Worm (Caenorhabditis elegans): ENCODE measurements around the gene Y62H9A.12.
A peak's percentile ranks its signal among the peaks of the same experiment; 100 is the strongest.

Gene Y62H9A.12

ce11 chrX:11899031-11899430 is 14.9 kb upstream of the Y62H9A.12 start:
- TF ChIP-seq F10B5.3 (tag; optimal IDR thresholded peaks at IDR 0.05) (peak; percentile 12), rbr-2 (tag; optimal IDR thresholded peaks at IDR 0.05) (peak; percentile 46), ceh-20 (GFP tag; IDR thresholded peaks at IDR 0.05) (no peak), ceh-28 (tag; optimal IDR thresholded peaks at IDR 0.05) (peak; percentile 43), unc-62 (GFP tag; optimal IDR thresholded peaks at IDR 0.05 in 1 of 2) (peak in 1 of 2 experiments; percentile 85), unc-62 (tag; optimal IDR thresholded peaks at IDR 0.05) (no peak), aha-1 (tag) (peak; percentile 57), spr-3 (GFP tag; optimal IDR thresholded peaks at IDR 0.05) (no peak), F37D6.2 (tag; optimal IDR thresholded peaks at IDR 0.05) (peak; percentile 51), daf-12 (tag; optimal IDR thresholded peaks at IDR 0.05) (no peak), aly-2 (tag; optimal IDR thresholded peaks at IDR 0.05) (no peak), madf-5 (GFP tag; IDR thresholded peaks at IDR 0.05) (no peak), sdz-12 (GFP tag; optimal IDR thresholded peaks at IDR 0.05) (no peak), nhr-11 (tag; optimal IDR thresholded peaks at IDR 0.05) (no peak), php-3 (GFP tag; IDR thresholded peaks at IDR 0.05) (no peak), ces-1 (GFP tag; optimal IDR thresholded peaks at IDR 0.05) (no peak), attf-4 (tag; optimal IDR thresholded peaks at IDR 0.05) (no peak), skn-1 (tag; optimal IDR thresholded peaks at IDR 0.05) (no peak)

ce11 chrX:11902661-11903060 is 11.3 kb upstream of the Y62H9A.12 start, which contains the start of gene Y62H9A.10:
Gene Y62H9A.10, minus strand, starts transcription at chrX:11902761.
- TF ChIP-seq nhr-28 (tag; optimal IDR thresholded peaks at IDR 0.05) (no peak), aly-2 (tag; optimal IDR thresholded peaks at IDR 0.05) (no peak), mdt-29 (GFP tag; IDR thresholded peaks at IDR 0.05) (no peak)

ce11 chrX:11906626-11907025 is 7.3 kb upstream of the Y62H9A.12 start:
- TF ChIP-seq lim-7 (GFP tag; IDR thresholded peaks at IDR 0.05): no peak
- peak in 1 of 2 experiments; percentile 95 for TF ChIP-seq unc-62 (GFP tag; optimal IDR thresholded peaks at IDR 0.05 in 1 of 2)
- TF ChIP-seq unc-62 (tag; optimal IDR thresholded peaks at IDR 0.05): no peak

DNA sequence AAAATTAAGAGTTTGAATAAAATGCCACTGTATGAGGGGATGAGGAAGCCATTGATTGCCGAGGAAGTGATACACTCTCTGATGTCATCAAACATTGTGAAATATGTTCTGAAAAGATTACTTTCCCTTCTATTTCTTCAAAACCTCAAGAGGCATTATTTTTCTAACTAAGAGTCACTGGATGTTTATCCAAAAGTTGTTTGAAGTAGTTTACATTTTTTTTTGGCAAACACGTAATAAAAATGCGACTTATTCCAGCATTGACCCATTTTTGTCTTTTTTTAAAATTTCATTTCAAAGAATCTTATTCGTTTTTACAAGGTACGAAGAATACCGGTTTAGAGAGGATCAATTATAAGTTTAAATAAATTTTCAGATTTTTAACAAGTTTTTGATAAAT is 6.7 kb upstream of the Y62H9A.12 start, which contains the start of gene Y62H9A.11:
Y62H9A.11 (minus strand) TSS at position 101 of the 400 bp plus-strand sequence.
- no peak for TF ChIP-seq hmg-1.1 (GFP tag; IDR thresholded peaks at IDR 0.05)
- TF ChIP-seq aha-1 (tag): no peak
- no peak for TF ChIP-seq saeg-2 (GFP tag; IDR thresholded peaks at IDR 0.05)
- no peak for TF ChIP-seq Y5F2A.4 (GFP tag; optimal IDR thresholded peaks at IDR 0.05)
- TF ChIP-seq nhr-237 (tag; optimal IDR thresholded peaks at IDR 0.05): no peak
- no peak for TF ChIP-seq mdt-29 (GFP tag; IDR thresholded peaks at IDR 0.05)
- no peak for TF ChIP-seq zag-1 (tag; optimal IDR thresholded peaks at IDR 0.05)
- no peak for TF ChIP-seq lin-15B (tag; optimal IDR thresholded peaks at IDR 0.05)
- TF ChIP-seq hif-1 (tag; optimal IDR thresholded peaks at IDR 0.05): no peak
- TF ChIP-seq zip-11 (GFP tag; IDR thresholded peaks at IDR 0.05): no peak
- TF ChIP-seq lim-7 (GFP tag; IDR thresholded peaks at IDR 0.05): no peak
- no peak for TF ChIP-seq lin-13 (GFP tag; optimal IDR thresholded peaks at IDR 0.05)

- TF ChIP-seq aha-1 (tag) (peak; percentile 70), daf-16 (GFP tag; optimal IDR thresholded peaks at IDR 0.05) (no peak), daf-16 (tag; optimal IDR thresholded peaks at IDR 0.05) (peak; percentile 55), pqm-1 (tag; optimal IDR thresholded peaks at IDR 0.05) (peak; percentile 16), lin-38 (GFP tag; IDR thresholded peaks at IDR 0.05) (no peak)
These were observed 5.7 kb upstream of the Y62H9A.12 start for ce11 chrX:11908226-11908625.

- TF ChIP-seq ztf-7 (tag; optimal IDR thresholded peaks at IDR 0.05) (no peak), duxl-1 (tag; optimal IDR thresholded peaks at IDR 0.05; ENCODE audit: poor library complexity) (no peak), daf-16 (GFP tag; optimal IDR thresholded peaks at IDR 0.05) (no peak), daf-16 (tag; optimal IDR thresholded peaks at IDR 0.05) (peak; percentile 94), nhr-77 (tag; optimal IDR thresholded peaks at IDR 0.05) (peak; percentile 85), dve-1 (tag; optimal IDR thresholded peaks at IDR 0.05; ENCODE audit: insufficient read depth) (peak; percentile 62), nhr-28 (tag; optimal IDR thresholded peaks at IDR 0.05) (peak; percentile 61), pqm-1 (tag; optimal IDR thresholded peaks at IDR 0.05) (peak; percentile 89), tra-1 (GFP tag; IDR thresholded peaks at IDR 0.05) (peak; percentile 55; the same call in 1 of the 2 replicates), php-3 (GFP tag; IDR thresholded peaks at IDR 0.05) (peak; percentile 90), lin-1 (GFP tag; IDR thresholded peaks at IDR 0.05) (0 out of 2 replicates have a peak, but pooled peaks have one; percentile 29), dmd-6 (GFP tag; IDR thresholded peaks at IDR 0.05) (peak; percentile 67)
These were observed 4.8 kb upstream of the Y62H9A.12 start for ce11 chrX:11909168-11909567.
